Comparison of ENCODE assay signal across 2 fruit fly cellular contexts in genomic region chrX:19827762-19828161, dm6.
A peak's percentile ranks its signal among the peaks of the same experiment; 100 is the strongest.
TF ChIP-seq lines count a peak whose summit lies in the region.

No protein-coding gene starts in this region.

- no peak for TF ChIP-seq CTCF in whole organism, embryonic (GFP tag; optimal IDR thresholded peaks at IDR 0.05; lab: Kevin White, UChicago)

TF ChIP-seq in whole organism, embryonic, 481 proteins besides CTCF, POLR2A, EP300 and RAD21:
- no peak for TF ChIP-seq Abd-B (GFP tag; optimal IDR thresholded peaks at IDR 0.05; lab: Kevin White, UChicago)
- no peak for TF ChIP-seq onecut (GFP tag; IDR thresholded peaks at IDR 0.05; lab: Robert Waterston, UW)
- TF ChIP-seq nom (GFP tag; optimal IDR thresholded peaks at IDR 0.05; lab: Kevin White, UChicago) = peak; percentile 7
- TF ChIP-seq abd-A (tag; optimal IDR thresholded peaks at IDR 0.05; lab: Kevin White, UChicago) = peak; percentile 14
- peak; percentile 62 for TF ChIP-seq sqz (GFP tag; optimal IDR thresholded peaks at IDR 0.05; lab: Kevin White, UChicago)
- TF ChIP-seq Adf1 (GFP tag; IDR thresholded peaks at IDR 0.05; lab: Robert Waterston, UW) = peak; percentile 65

TF ChIP-seq in whole organism, wandering third instar larva, 38 proteins besides CTCF, POLR2A, EP300 and RAD21:
- no peak for TF ChIP-seq Hnf4 (GFP tag; optimal IDR thresholded peaks at IDR 0.05; lab: Kevin White, UChicago)
- no peak for TF ChIP-seq rgr (GFP tag; optimal IDR thresholded peaks at IDR 0.05; lab: Kevin White, UChicago)
- TF ChIP-seq Dfd (GFP tag; optimal IDR thresholded peaks at IDR 0.05; lab: Kevin White, UChicago) = no peak
- TF ChIP-seq Sp1 (GFP tag; optimal IDR thresholded peaks at IDR 0.05; lab: Kevin White, UChicago) = peak; percentile 3
- TF ChIP-seq Hr78 (GFP tag; optimal IDR thresholded peaks at IDR 0.05; lab: Kevin White, UChicago) = no peak
